Worm (Caenorhabditis elegans) whole organism, late embryonic: ENCODE results near the gene serp-1.1.

Experiments used
- C38D4.7 ChIP-seq: fragments of 200-800 bp; sonication (Bioruptor generic); optimal IDR thresholded peaks from 2 replicates; lab custom pipeline; 2018; ENCODE audit warnings: mild to moderate bottlenecking, missing genetic modification characterization, moderate library complexity, missing compliant biosample characterization
- K02D7.2 ChIP-seq: sonication (generic microtip); optimal IDR thresholded peaks from 2 replicates; lab custom pipeline; 2017; ENCODE audit warnings: mild to moderate bottlenecking, missing genetic modification characterization, missing compliant biosample characterization
- K09A11.1 ChIP-seq: sonication (generic microtip); optimal IDR thresholded peaks from 2 replicates; lab custom pipeline; 2017; ENCODE audit warnings: antibody characterized with exemption, mild to moderate bottlenecking, missing genetic modification characterization, missing compliant biosample characterization; ENCODE audit not compliant: insufficient read depth
- T23F11.4 ChIP-seq: fragments of 200-800 bp; sonication (Bioruptor generic); optimal IDR thresholded peaks from 2 replicates; lab custom pipeline; 2018; ENCODE audit warnings: mild to moderate bottlenecking, missing genetic modification characterization, missing compliant biosample characterization
- ahr-1 ChIP-seq: sonication (generic microtip); optimal IDR thresholded peaks from 2 replicates; lab custom pipeline; 2016; ENCODE audit warnings: missing genetic modification characterization, missing compliant biosample characterization
- ceh-14 ChIP-seq: sonication (generic microtip); optimal IDR thresholded peaks from 2 replicates; lab custom pipeline; 2016; ENCODE audit warnings: missing genotype, missing genetic modification characterization, missing compliant biosample characterization
- ceh-18 ChIP-seq: sonication (generic microtip); optimal IDR thresholded peaks from 2 replicates; lab custom pipeline; 2016; ENCODE audit warnings: missing genetic modification characterization, missing compliant biosample characterization
- ceh-19 ChIP-seq: fragments of 200-800 bp; sonication (Bioruptor generic); optimal IDR thresholded peaks from 2 replicates; lab custom pipeline; 2018; ENCODE audit warnings: mild to moderate bottlenecking, missing genetic modification characterization, missing compliant biosample characterization
- ceh-2 ChIP-seq: sonication (generic microtip); optimal IDR thresholded peaks from 2 replicates; lab custom pipeline; 2016; ENCODE audit warnings: missing genotype, missing genetic modification characterization, missing compliant biosample characterization
- ceh-24 ChIP-seq: sonication (generic microtip); optimal IDR thresholded peaks from 2 replicates; lab custom pipeline; 2016; ENCODE audit warnings: mild to moderate bottlenecking, missing genetic modification characterization, missing compliant biosample characterization
- ceh-31 ChIP-seq: sonication (generic microtip); optimal IDR thresholded peaks from 2 replicates; lab custom pipeline; 2016; ENCODE audit warnings: missing genetic modification characterization, missing compliant biosample characterization
- ceh-48 ChIP-seq: sonication (generic microtip); optimal IDR thresholded peaks from 2 replicates; lab custom pipeline; 2016; ENCODE audit warnings: missing genetic modification characterization, inconsistent platforms, missing compliant biosample characterization
- ceh-6 ChIP-seq: fragments of 200-800 bp; sonication (Bioruptor generic); optimal IDR thresholded peaks from 2 replicates; lab custom pipeline; 2018; ENCODE audit warnings: mild to moderate bottlenecking, missing genetic modification characterization, missing compliant biosample characterization
- dmd-4 ChIP-seq: sonication (generic microtip); optimal IDR thresholded peaks from 2 replicates; lab custom pipeline; 2016; ENCODE audit warnings: borderline replicate concordance, missing genetic modification characterization, missing compliant biosample characterization
- elt-2 ChIP-seq: sonication (generic microtip); optimal IDR thresholded peaks from 2 replicates; lab custom pipeline; 2016; ENCODE audit warnings: missing genetic modification reagents, missing genetic modification characterization, missing compliant biosample characterization
- ets-4 ChIP-seq: sonication (generic microtip); optimal IDR thresholded peaks from 2 replicates; lab custom pipeline; 2016; ENCODE audit warnings: missing genetic modification characterization, missing compliant biosample characterization
- eyg-1 ChIP-seq: sonication (generic microtip); optimal IDR thresholded peaks from 2 replicates; lab custom pipeline; 2016; ENCODE audit warnings: missing genotype, missing genetic modification characterization, missing compliant biosample characterization
- fkh-6 ChIP-seq: sonication (generic microtip); optimal IDR thresholded peaks from 2 replicates; lab custom pipeline; 2016; ENCODE audit warnings: missing genetic modification characterization, missing compliant biosample characterization
- gmeb-2 ChIP-seq: sonication (generic microtip); optimal IDR thresholded peaks from 2 replicates; lab custom pipeline; 2016; ENCODE audit warnings: missing genetic modification characterization, inconsistent platforms, missing compliant biosample characterization
- hlh-13 ChIP-seq: fragments of 200-800 bp; sonication (Bioruptor generic); optimal IDR thresholded peaks from 2 replicates; lab custom pipeline; 2018; ENCODE audit warnings: mild to moderate bottlenecking, missing genetic modification characterization, missing compliant biosample characterization
- hlh-30 ChIP-seq: sonication (generic microtip); optimal IDR thresholded peaks from 2 replicates; lab custom pipeline; 2017; ENCODE audit warnings: antibody characterized with exemption, missing genetic modification characterization, missing compliant biosample characterization; ENCODE audit not compliant: insufficient read depth
- hlh-6 ChIP-seq: sonication (generic microtip); optimal IDR thresholded peaks from 2 replicates; lab custom pipeline; 2016; ENCODE audit warnings: missing genotype, missing genetic modification characterization, missing compliant biosample characterization
- hlh-8 ChIP-seq: sonication (generic microtip); optimal IDR thresholded peaks from 2 replicates; lab custom pipeline; 2016; ENCODE audit warnings: missing genotype, missing genetic modification characterization, missing compliant biosample characterization
- lim-6 ChIP-seq: sonication (generic microtip); optimal IDR thresholded peaks from 2 replicates; lab custom pipeline; 2016; ENCODE audit warnings: missing genetic modification characterization, missing compliant biosample characterization
- lin-11 ChIP-seq: fragments of 200-800 bp; sonication (Bioruptor generic); optimal IDR thresholded peaks from 2 replicates; lab custom pipeline; 2018; ENCODE audit warnings: mild to moderate bottlenecking, missing genetic modification characterization, missing compliant biosample characterization
- madf-2 ChIP-seq: sonication (generic microtip); optimal IDR thresholded peaks from 2 replicates; lab custom pipeline; 2017; ENCODE audit warnings: missing genetic modification characterization, missing compliant biosample characterization
- nfya-1 ChIP-seq: sonication (generic microtip); optimal IDR thresholded peaks from 2 replicates; lab custom pipeline; 2017; ENCODE audit warnings: missing genetic modification characterization, mild to moderate bottlenecking, missing compliant biosample characterization, antibody characterized with exemption, moderate library complexity
- npax-4 ChIP-seq: sonication (generic microtip); optimal IDR thresholded peaks from 2 replicates; lab custom pipeline; 2016; ENCODE audit warnings: missing genetic modification characterization, missing compliant biosample characterization
- pag-3 ChIP-seq: sonication (generic microtip); optimal IDR thresholded peaks from 2 replicates; lab custom pipeline; 2016; ENCODE audit warnings: missing compliant biosample characterization, missing genetic modification characterization, borderline replicate concordance
- pax-1 ChIP-seq: fragments of 150-350 bp; optimal IDR thresholded peaks from 2 replicates; lab custom pipeline; 2014; ENCODE audit warnings: missing biosample characterization, missing genetic modification characterization
- pha-4 ChIP-seq: fragments of 150-350 bp; optimal IDR thresholded peaks from 2 replicates; lab custom pipeline; 2018; ENCODE audit warnings: missing biosample characterization, missing genetic modification reagents, missing genetic modification characterization
- pqm-1 ChIP-seq: sonication (generic microtip); optimal IDR thresholded peaks from 2 replicates; lab custom pipeline; 2016; ENCODE audit warnings: missing genetic modification characterization, missing compliant biosample characterization
- ref-2 ChIP-seq: sonication (generic microtip); optimal IDR thresholded peaks from 2 replicates; lab custom pipeline; 2016; ENCODE audit warnings: missing genetic modification characterization, missing compliant biosample characterization
- sdc-2 ChIP-seq: sonication (generic microtip); optimal IDR thresholded peaks from 2 replicates; lab custom pipeline; 2016; ENCODE audit warnings: missing genotype, missing genetic modification characterization, missing compliant biosample characterization
- sox-2 ChIP-seq: fragments of 200-800 bp; sonication (Bioruptor generic); IDR thresholded peaks from 2 replicates; pipeline ENCODE4 v1.3.6; 2022; ENCODE audit warnings: missing genetic modification reagents, missing genetic modification characterization, missing compliant biosample characterization
- syd-9 ChIP-seq: sonication (generic microtip); optimal IDR thresholded peaks from 2 replicates; lab custom pipeline; 2016; ENCODE audit warnings: mild to moderate bottlenecking, missing genetic modification characterization, moderate library complexity, missing compliant biosample characterization
- tbx-2 ChIP-seq: sonication (generic microtip); optimal IDR thresholded peaks from 2 replicates; lab custom pipeline; 2016; ENCODE audit warnings: missing genetic modification characterization, missing compliant biosample characterization
- tbx-7 ChIP-seq: sonication (generic microtip); optimal IDR thresholded peaks from 2 replicates; lab custom pipeline; 2016; ENCODE audit warnings: missing genotype, missing genetic modification characterization, missing compliant biosample characterization
- ttx-3 ChIP-seq: sonication (generic microtip); optimal IDR thresholded peaks from 2 replicates; lab custom pipeline; 2016; ENCODE audit warnings: missing genetic modification reagents, missing genetic modification characterization, missing compliant biosample characterization
- unc-42 ChIP-seq: sonication (generic microtip); optimal IDR thresholded peaks from 2 replicates; lab custom pipeline; 2016; ENCODE audit warnings: missing genotype, missing genetic modification characterization, missing compliant biosample characterization
- unc-86 ChIP-seq: sonication (generic microtip); optimal IDR thresholded peaks from 2 replicates; lab custom pipeline; 2016; ENCODE audit warnings: missing genetic modification characterization, missing compliant biosample characterization
- zip-5 ChIP-seq: sonication (generic microtip); optimal IDR thresholded peaks from 2 replicates; lab custom pipeline; 2016; ENCODE audit warnings: missing genetic modification characterization, missing compliant biosample characterization

Gene serp-1.1

DNA sequence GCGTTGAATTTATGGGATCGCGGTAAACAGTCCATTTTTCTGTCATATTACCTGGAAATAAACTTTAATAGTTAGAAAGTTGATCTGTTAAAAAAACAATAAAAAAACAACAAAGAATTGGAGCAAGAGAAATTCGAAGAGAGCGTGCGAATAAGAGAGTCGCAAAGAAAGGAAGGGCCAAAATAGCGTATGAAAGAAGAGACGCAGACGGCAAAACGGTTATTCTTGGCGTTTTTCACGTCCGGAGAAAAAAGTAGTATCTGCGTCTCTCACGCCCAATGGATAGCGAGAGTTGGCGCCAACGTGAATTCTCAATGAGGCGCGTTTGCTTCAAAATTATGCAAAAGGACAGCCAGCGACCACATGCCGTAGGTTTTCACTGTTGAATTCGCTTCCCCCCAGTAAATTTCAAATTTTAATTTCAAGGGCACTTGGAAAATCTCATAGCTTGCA is 19.2 kb downstream of the serp-1.1 start, which contains the start of gene F53H4.6:
TSS of gene F53H4.6 (minus strand) at position 51 of the 453 bp plus-strand sequence.
- peak; percentile 23 for TF ChIP-seq ref-2
- TF ChIP-seq fkh-6 (tag; lab: Kevin White, UChicago), result no peak
- TF ChIP-seq pag-3 (tag; lab: Kevin White, UChicago), result no peak
- TF ChIP-seq nfya-1 (tag; lab: Kevin White, UChicago), result peak; percentile 38
- peak; percentile 11 for TF ChIP-seq unc-42 (tag; lab: Kevin White, UChicago)
- peak; percentile 24 for TF ChIP-seq ceh-31
- no peak for TF ChIP-seq pqm-1 (tag; lab: Kevin White, UChicago)
- peak; percentile 4 for TF ChIP-seq pax-1 (tag; lab: Kevin White, UChicago)

- TF ChIP-seq ceh-18 (tag; lab: Kevin White, UChicago) (peak; percentile 23), eyg-1 (no peak), tbx-2 (tag; lab: Kevin White, UChicago) (peak; percentile 32), K09A11.1 (tag; lab: Kevin White, UChicago) (no peak), ceh-14 (tag; lab: Kevin White, UChicago) (peak; percentile 15), nfya-1 (tag; lab: Kevin White, UChicago) (peak; percentile 9), elt-2 (tag; lab: Kevin White, UChicago) (peak; percentile 7), hlh-13 (GFP tag; lab: Kevin White, UChicago) (no peak), hlh-30 (peak; percentile 67), ceh-19 (no peak), ets-4 (peak; percentile 36), npax-4 (no peak), C38D4.7 (GFP tag; lab: Kevin White, UChicago) (no peak), ttx-3 (tag; lab: Kevin White, UChicago) (no peak), fkh-6 (tag; lab: Kevin White, UChicago) (no peak), K02D7.2 (tag; lab: Kevin White, UChicago) (no peak), ceh-31 (peak; percentile 76)
Observed at ce11 chrX:15865868-15866555, 24.6 kb downstream of the serp-1.1 start, which contains the start of the genes csb-1 and F53H4.4. Gene csb-1 (minus strand): TSS chrX:15865918. Gene F53H4.4 (plus strand): TSS chrX:15866387.

DNA sequence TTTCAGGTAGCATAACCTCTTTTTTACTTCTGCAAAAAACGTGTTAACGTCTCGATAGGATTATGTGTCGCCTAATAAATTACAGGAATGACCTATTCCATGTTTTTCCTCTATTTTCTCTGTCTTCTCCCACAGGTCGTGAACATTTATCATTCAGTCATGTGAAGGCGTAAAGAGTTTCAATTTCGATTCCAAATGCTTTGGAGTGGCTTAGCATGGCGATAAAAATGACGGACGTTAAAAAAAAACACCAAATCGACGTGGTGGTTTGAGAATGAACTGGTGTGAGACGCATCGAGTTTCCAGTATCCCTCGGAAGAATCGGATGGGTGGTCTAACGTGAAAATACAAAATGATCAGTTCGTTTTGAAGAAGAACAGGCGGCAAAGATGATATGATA is 28.2 kb downstream of the serp-1.1 start:
- TF ChIP-seq lin-11 (tag; lab: Kevin White, UChicago) (no peak), madf-2 (tag; lab: Kevin White, UChicago) (no peak), K09A11.1 (tag; lab: Kevin White, UChicago) (no peak), sdc-2 (tag; lab: Kevin White, UChicago) (no peak), pha-4 (tag; lab: Kevin White, UChicago) (no peak), hlh-6 (tag; lab: Kevin White, UChicago) (no peak), ahr-1 (no peak), ceh-14 (tag; lab: Kevin White, UChicago) (no peak), gmeb-2 (tag; lab: Kevin White, UChicago) (no peak), unc-42 (tag; lab: Kevin White, UChicago) (no peak), dmd-4 (tag; lab: Kevin White, UChicago) (no peak), syd-9 (tag; lab: Kevin White, UChicago) (no peak), lim-6 (tag; lab: Kevin White, UChicago) (no peak), tbx-2 (tag; lab: Kevin White, UChicago) (no peak), T23F11.4 (no peak), ref-2 (no peak)
- TF ChIP-seq, all 69 proteins: peak for 0

DNA sequence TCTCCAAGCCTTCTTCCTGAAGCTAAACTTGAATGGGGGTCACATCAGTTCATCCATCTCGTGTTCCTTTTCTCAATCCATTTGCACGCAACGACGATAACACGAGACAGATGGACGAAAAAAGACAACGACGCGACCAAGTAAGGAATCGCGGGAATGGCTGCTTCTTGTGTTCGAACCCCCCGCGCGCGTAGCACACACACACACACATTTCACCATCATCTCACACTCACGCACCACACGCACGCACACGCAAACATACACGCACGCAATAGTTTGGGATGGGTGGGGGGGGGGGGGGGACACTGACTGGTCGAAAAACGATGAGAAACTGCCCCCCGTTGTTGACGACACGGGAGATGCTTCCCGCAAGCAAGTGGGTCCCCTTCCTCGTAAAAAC is 35.6 kb downstream of the serp-1.1 start:
- TF ChIP-seq hlh-8 (tag; lab: Kevin White, UChicago), result no peak
- no peak for TF ChIP-seq unc-86
- no peak for TF ChIP-seq lim-6 (tag; lab: Kevin White, UChicago)
- TF ChIP-seq ceh-2 (tag; lab: Kevin White, UChicago), result no peak
- TF ChIP-seq ceh-6, result peak; percentile 29
- no peak for TF ChIP-seq gmeb-2 (tag; lab: Kevin White, UChicago)
- no peak for TF ChIP-seq dmd-4 (tag; lab: Kevin White, UChicago)
- TF ChIP-seq zip-5 (tag; lab: Kevin White, UChicago), result no peak
- no peak for TF ChIP-seq pag-3 (tag; lab: Kevin White, UChicago)
- TF ChIP-seq ceh-18 (tag; lab: Kevin White, UChicago), result no peak
- TF ChIP-seq sox-2, result no peak
- no peak for TF ChIP-seq ceh-48 (tag; lab: Kevin White, UChicago)
- no peak for TF ChIP-seq nfya-1 (tag; lab: Kevin White, UChicago)
- no peak for TF ChIP-seq hlh-30
- TF ChIP-seq ref-2, result no peak
- no peak for TF ChIP-seq ahr-1
- no peak for TF ChIP-seq fkh-6 (tag; lab: Kevin White, UChicago)
- no peak for TF ChIP-seq pha-4 (tag; lab: Kevin White, UChicago)
- TF ChIP-seq eyg-1, result no peak
- TF ChIP-seq T23F11.4, result peak; percentile 10
- no peak for TF ChIP-seq hlh-13 (GFP tag; lab: Kevin White, UChicago)
- no peak for TF ChIP-seq tbx-2 (tag; lab: Kevin White, UChicago)
- TF ChIP-seq ceh-19, result peak; percentile 21
- no peak for TF ChIP-seq ceh-24
- TF ChIP-seq tbx-7 (tag; lab: Kevin White, UChicago), result no peak
